Fruit fly (Drosophila melanogaster): Measurements from ENCODE around the gene RhoGAP100F.

Gene RhoGAP100F

dm6 chr3R:31824200-31824599, 11.8 kb downstream of the RhoGAP100F start:
- TF ChIP-seq Mnt (GFP tag; optimal IDR thresholded peaks at IDR 0.05), result no peak
- no peak for TF ChIP-seq Clk (GFP tag; optimal IDR thresholded peaks at IDR 0.05)
- TF ChIP-seq Hr96 (GFP tag; optimal IDR thresholded peaks at IDR 0.05), result no peak
- no peak for TF ChIP-seq CG14711 (tag; optimal IDR thresholded peaks at IDR 0.05)
- no peak for TF ChIP-seq bab1 (GFP tag; optimal IDR thresholded peaks at IDR 0.05)
- no peak for TF ChIP-seq toe (GFP tag; optimal IDR thresholded peaks at IDR 0.05)
- TF ChIP-seq pad (GFP tag; optimal IDR thresholded peaks at IDR 0.05), result no peak
- no peak for TF ChIP-seq CG1620 (GFP tag; optimal IDR thresholded peaks at IDR 0.05)
- no peak for TF ChIP-seq CG5204 (GFP tag; optimal IDR thresholded peaks at IDR 0.05)
- no peak for TF ChIP-seq ovo (GFP tag; optimal IDR thresholded peaks at IDR 0.05)

dm6 chr3R:31825571-31826068, 13.2 kb downstream of the RhoGAP100F start:
- no peak for TF ChIP-seq CG7101 (tag; optimal IDR thresholded peaks at IDR 0.05)

- no peak for TF ChIP-seq tj (GFP tag; optimal IDR thresholded peaks at IDR 0.05)
- no peak for TF ChIP-seq cic (GFP tag; optimal IDR thresholded peaks at IDR 0.05)
- TF ChIP-seq CG14711 (tag; optimal IDR thresholded peaks at IDR 0.05), result no peak
- no peak for TF ChIP-seq kay (GFP tag; ENCODE audit: borderline replicate concordance)
- TF ChIP-seq CG1620 (GFP tag; optimal IDR thresholded peaks at IDR 0.05), result no peak
These were observed 14.0 kb downstream of the RhoGAP100F start for dm6 chr3R:31826422-31826821.

dm6 chr3R:31852185-31852584, 39.8 kb downstream of the RhoGAP100F start:
- no peak for TF ChIP-seq Clk (GFP tag; optimal IDR thresholded peaks at IDR 0.05)
- no peak for TF ChIP-seq Hr96 (GFP tag; optimal IDR thresholded peaks at IDR 0.05)
- TF ChIP-seq CG7101 (tag; optimal IDR thresholded peaks at IDR 0.05), result no peak
- no peak for TF ChIP-seq CG1620 (GFP tag; optimal IDR thresholded peaks at IDR 0.05)
- no peak for TF ChIP-seq CG33017 (tag; optimal IDR thresholded peaks at IDR 0.05)
- TF ChIP-seq cic (GFP tag; optimal IDR thresholded peaks at IDR 0.05), result no peak
- TF ChIP-seq cnc (optimal IDR thresholded peaks at IDR 0.05), result no peak
- TF ChIP-seq CG11617 (GFP tag; optimal IDR thresholded peaks at IDR 0.05), result no peak
- TF ChIP-seq CG14711 (tag; optimal IDR thresholded peaks at IDR 0.05), result no peak
- no peak for TF ChIP-seq Crg-1 (GFP tag; optimal IDR thresholded peaks at IDR 0.05)
- TF ChIP-seq kay (GFP tag; ENCODE audit: borderline replicate concordance), result no peak
- TF ChIP-seq CG7045 (GFP tag; optimal IDR thresholded peaks at IDR 0.05), result no peak
- TF ChIP-seq CG5204 (GFP tag; optimal IDR thresholded peaks at IDR 0.05), result no peak
- no peak for TF ChIP-seq toe (GFP tag; optimal IDR thresholded peaks at IDR 0.05)
- no peak for TF ChIP-seq ovo (GFP tag; optimal IDR thresholded peaks at IDR 0.05)
- no peak for TF ChIP-seq bab1 (GFP tag; optimal IDR thresholded peaks at IDR 0.05)
- no peak for TF ChIP-seq pad (GFP tag; optimal IDR thresholded peaks at IDR 0.05)
- TF ChIP-seq CG12768 (GFP tag; optimal IDR thresholded peaks at IDR 0.05), result no peak
- no peak for TF ChIP-seq Mnt (GFP tag; optimal IDR thresholded peaks at IDR 0.05)

- no peak for TF ChIP-seq CG11617 (GFP tag; optimal IDR thresholded peaks at IDR 0.05)
These were observed 58.1 kb downstream of the RhoGAP100F start for dm6 chr3R:31870488-31870887.

dm6 chr3R:31872543-31872942, 60.1 kb downstream of the RhoGAP100F start:
- TF ChIP-seq kay (GFP tag; ENCODE audit: borderline replicate concordance), result peak; percentile 67
- TF ChIP-seq toe (GFP tag; optimal IDR thresholded peaks at IDR 0.05), result no peak

- no peak for TF ChIP-seq Hr96 (GFP tag; optimal IDR thresholded peaks at IDR 0.05)
- TF ChIP-seq cic (GFP tag; optimal IDR thresholded peaks at IDR 0.05), result no peak
- no peak for TF ChIP-seq CG5204 (GFP tag; optimal IDR thresholded peaks at IDR 0.05)
- TF ChIP-seq CG7045 (GFP tag; optimal IDR thresholded peaks at IDR 0.05), result no peak
- no peak for TF ChIP-seq cnc (optimal IDR thresholded peaks at IDR 0.05)
- TF ChIP-seq kay (GFP tag; ENCODE audit: borderline replicate concordance), result no peak
- TF ChIP-seq CG1620 (GFP tag; optimal IDR thresholded peaks at IDR 0.05), result no peak
- no peak for TF ChIP-seq CG7101 (tag; optimal IDR thresholded peaks at IDR 0.05)
- no peak for TF ChIP-seq CG11617 (GFP tag; optimal IDR thresholded peaks at IDR 0.05)
- no peak for TF ChIP-seq CG12768 (GFP tag; optimal IDR thresholded peaks at IDR 0.05)
- TF ChIP-seq ovo (GFP tag; optimal IDR thresholded peaks at IDR 0.05), result no peak
- no peak for TF ChIP-seq Mnt (GFP tag; optimal IDR thresholded peaks at IDR 0.05)
- no peak for TF ChIP-seq tj (GFP tag; optimal IDR thresholded peaks at IDR 0.05)
- TF ChIP-seq CG33017 (tag; optimal IDR thresholded peaks at IDR 0.05), result no peak
These were observed 65.9 kb downstream of the RhoGAP100F start for dm6 chr3R:31878299-31878698.

- no peak for TF ChIP-seq CG5204 (GFP tag; optimal IDR thresholded peaks at IDR 0.05)
- no peak for TF ChIP-seq pad (GFP tag; optimal IDR thresholded peaks at IDR 0.05)
- no peak for TF ChIP-seq cnc (optimal IDR thresholded peaks at IDR 0.05)
- TF ChIP-seq CG1620 (GFP tag; optimal IDR thresholded peaks at IDR 0.05), result no peak
- TF ChIP-seq Crg-1 (GFP tag; optimal IDR thresholded peaks at IDR 0.05), result no peak
- no peak for TF ChIP-seq Clk (GFP tag; optimal IDR thresholded peaks at IDR 0.05)
- no peak for TF ChIP-seq CG7045 (GFP tag; optimal IDR thresholded peaks at IDR 0.05)
- no peak for TF ChIP-seq toe (GFP tag; optimal IDR thresholded peaks at IDR 0.05)
These were observed 70.2 kb downstream of the RhoGAP100F start for dm6 chr3R:31882600-31882999.

All from whole organism, adult.